Worm (Caenorhabditis elegans) whole organism, L1 larva: ENCODE measurements around the gene Y27F2A.9.

ENCODE experiments used
- mef-2 ChIP-seq: fragments of 150-350 bp; optimal IDR thresholded peaks from 2 replicates; lab custom pipeline; 2014; ENCODE audit warnings: missing biosample characterization, missing genetic modification characterization
- nhr-12 ChIP-seq: sonication (generic microtip); optimal IDR thresholded peaks from 2 replicates; lab custom pipeline; 2017; ENCODE audit warnings: missing biosample characterization, missing genetic modification characterization
- swsn-7 ChIP-seq: sonication (generic microtip); optimal IDR thresholded peaks from 2 replicates; lab custom pipeline; 2016; ENCODE audit warnings: missing genetic modification characterization, missing compliant biosample characterization

- TF ChIP-seq mef-2 (tag; lab: Kevin White, UChicago) (no peak), nhr-12 (tag; lab: Kevin White, UChicago) (no peak), swsn-7 (tag; lab: Kevin White, UChicago) (no peak)
Observed at ce11 chrII:3221730-3222129, 30.3 kb upstream of the Y27F2A.9 start, which contains the start of gene ZC239.14.
